Worm (Caenorhabditis elegans) whole organism, L2 larva: Measurements from ENCODE around the gene pals-32.

ENCODE experiments used
- blmp-1 ChIP-seq: sonication (generic microtip); optimal IDR thresholded peaks from 2 replicates; lab custom pipeline; 2017; ENCODE audit warnings: missing genetic modification characterization, mild to moderate bottlenecking, missing compliant biosample characterization, antibody characterized with exemption, moderate library complexity; ENCODE audit not compliant: insufficient read depth
- egl-27 ChIP-seq: sonication (generic microtip); optimal IDR thresholded peaks from 3 replicates; lab custom pipeline; 2017; ENCODE audit warnings: missing biosample characterization, missing genetic modification reagents, missing genetic modification characterization
- lsy-2 ChIP-seq, 2 experiments: fragments of 150-350 bp in 1 of 2; sonication (generic microtip) in 1 of 2; optimal IDR thresholded peaks; 2 replicates each; lab custom pipeline; 2014 to 2017; ENCODE audit warnings: missing biosample characterization in 2 of 2, missing genetic modification characterization in 2 of 2
- nhr-10 ChIP-seq: sonication (generic microtip); optimal IDR thresholded peaks from 2 replicates; lab custom pipeline; 2017; ENCODE audit warnings: missing biosample characterization, missing genetic modification characterization
- nhr-11 ChIP-seq: fragments of 150-350 bp; optimal IDR thresholded peaks from 2 replicates; lab custom pipeline; 2014; ENCODE audit warnings: missing biosample characterization, missing genetic modification characterization
- nhr-12 ChIP-seq: fragments of 150-350 bp; optimal IDR thresholded peaks from 2 replicates; lab custom pipeline; 2014; ENCODE audit warnings: missing biosample characterization, missing genetic modification characterization
- nhr-21 ChIP-seq: fragments of 150-350 bp; optimal IDR thresholded peaks from 2 replicates; lab custom pipeline; 2014; ENCODE audit warnings: missing biosample characterization, missing genetic modification characterization
- nhr-237 ChIP-seq: fragments of 150-350 bp; optimal IDR thresholded peaks from 2 replicates; lab custom pipeline; 2014; ENCODE audit warnings: missing biosample characterization, missing genetic modification characterization
- snpc-4 ChIP-seq: fragments of 150-350 bp; optimal IDR thresholded peaks from 2 replicates; lab custom pipeline; 2014; ENCODE audit warnings: missing biosample characterization, missing genetic modification characterization

ce11 chrV:2881016-2881415, 15.4 kb upstream of the pals-32 start, which contains the start of gene ifc-1:
- TF ChIP-seq egl-27 (tag; lab: Kevin White, UChicago): no peak
- TF ChIP-seq nhr-11 (tag; lab: Kevin White, UChicago): no peak
- no peak for TF ChIP-seq nhr-21
- no peak for TF ChIP-seq lsy-2 (tag; optimal IDR thresholded peaks at IDR 0.05; lab: Kevin White, UChicago)
- no peak for TF ChIP-seq nhr-10 (tag; lab: Kevin White, UChicago)
- no peak for TF ChIP-seq nhr-12 (tag; lab: Kevin White, UChicago)
- no peak for TF ChIP-seq blmp-1
- TF ChIP-seq snpc-4 (tag; lab: Kevin White, UChicago): no peak
- TF ChIP-seq nhr-237 (tag; lab: Kevin White, UChicago): no peak
